Worm (Caenorhabditis elegans): Measurements from ENCODE around the gene Y39H10B.3.

Gene Y39H10B.3

ce11 chrV:3670499-3670898 lies at the start of gene Y39H10B.3:
Gene Y39H10B.3, plus strand, starts transcription at chrV:3670799.
- TF ChIP-seq mep-1 (tag; optimal IDR thresholded peaks at IDR 0.05), result no peak
- TF ChIP-seq ceh-39 (tag; optimal IDR thresholded peaks at IDR 0.05), result no peak
- no peak for TF ChIP-seq nhr-237 (tag; optimal IDR thresholded peaks at IDR 0.05)
- no peak for TF ChIP-seq mls-2 (tag; optimal IDR thresholded peaks at IDR 0.05)
- TF ChIP-seq pha-4 (tag; optimal IDR thresholded peaks at IDR 0.05), result no peak
- no peak for TF ChIP-seq cnd-1 (tag; optimal IDR thresholded peaks at IDR 0.05)
- no peak for TF ChIP-seq nhr-2 (tag; optimal IDR thresholded peaks at IDR 0.05)
- no peak for TF ChIP-seq ztf-11 (tag; optimal IDR thresholded peaks at IDR 0.05)
- TF ChIP-seq blmp-1 (tag; optimal IDR thresholded peaks at IDR 0.05), result no peak
- TF ChIP-seq bed-3 (GFP tag; optimal IDR thresholded peaks at IDR 0.05), result no peak
- no peak for TF ChIP-seq nhr-28 (tag; optimal IDR thresholded peaks at IDR 0.05)
- no peak for TF ChIP-seq mab-5 (tag; optimal IDR thresholded peaks at IDR 0.05)
- no peak for TF ChIP-seq ceh-43 (GFP tag; optimal IDR thresholded peaks at IDR 0.05)
- TF ChIP-seq nhr-12 (tag; optimal IDR thresholded peaks at IDR 0.05), result no peak
- no peak for TF ChIP-seq tbx-8 (GFP tag; optimal IDR thresholded peaks at IDR 0.05)
- TF ChIP-seq nhr-76 (tag; optimal IDR thresholded peaks at IDR 0.05), result no peak
- TF ChIP-seq ces-1 (GFP tag; optimal IDR thresholded peaks at IDR 0.05), result no peak
- no peak for TF ChIP-seq lsy-2 (tag; optimal IDR thresholded peaks at IDR 0.05)

- no peak for TF ChIP-seq nhr-237 (tag; optimal IDR thresholded peaks at IDR 0.05)
- TF ChIP-seq ces-1 (GFP tag; optimal IDR thresholded peaks at IDR 0.05), result no peak
- no peak for TF ChIP-seq lin-13 (tag; optimal IDR thresholded peaks at IDR 0.05)
- no peak for TF ChIP-seq elt-1 (tag; optimal IDR thresholded peaks at IDR 0.05; ENCODE audit: borderline replicate concordance, insufficient read depth)
- TF ChIP-seq elt-3 (tag; optimal IDR thresholded peaks at IDR 0.05), result no peak
- no peak for TF ChIP-seq flh-1 (GFP tag; optimal IDR thresholded peaks at IDR 0.05)
- TF ChIP-seq nhr-28 (tag; optimal IDR thresholded peaks at IDR 0.05), result no peak
These were observed 43.7 kb upstream of the Y39H10B.3 start, which contains the start of gene F59B1.4 for ce11 chrV:3626944-3627343. Gene F59B1.4, minus strand, starts transcription at chrV:3627044.

ce11 chrV:3631591-3631990 lies 39.0 kb upstream of the Y39H10B.3 start, which contains the start of gene F59B1.6:
Gene F59B1.6, minus strand, starts transcription at chrV:3631691.
- TF ChIP-seq nhr-12 (tag; optimal IDR thresholded peaks at IDR 0.05), result no peak
- TF ChIP-seq cnd-1 (tag; optimal IDR thresholded peaks at IDR 0.05), result no peak
- no peak for TF ChIP-seq ztf-11 (tag; optimal IDR thresholded peaks at IDR 0.05)
- TF ChIP-seq blmp-1 (tag; optimal IDR thresholded peaks at IDR 0.05), result no peak
- TF ChIP-seq snpc-4 (tag; optimal IDR thresholded peaks at IDR 0.05), result no peak
- no peak for TF ChIP-seq ceh-43 (GFP tag; optimal IDR thresholded peaks at IDR 0.05)
- TF ChIP-seq mab-5 (tag; optimal IDR thresholded peaks at IDR 0.05), result no peak
- no peak for TF ChIP-seq unc-62 (GFP tag; optimal IDR thresholded peaks at IDR 0.05)
- TF ChIP-seq ces-1 (GFP tag; optimal IDR thresholded peaks at IDR 0.05), result no peak
- no peak for TF ChIP-seq lsy-2 (tag; optimal IDR thresholded peaks at IDR 0.05)
- no peak for TF ChIP-seq M03D4.4 (tag; optimal IDR thresholded peaks at IDR 0.05)
- no peak for TF ChIP-seq ham-2 (GFP tag; optimal IDR thresholded peaks at IDR 0.05)
- TF ChIP-seq zip-8 (tag; optimal IDR thresholded peaks at IDR 0.05), result no peak
- TF ChIP-seq nhr-237 (tag; optimal IDR thresholded peaks at IDR 0.05), result no peak
- TF ChIP-seq nhr-76 (tag; optimal IDR thresholded peaks at IDR 0.05), result no peak
- no peak for TF ChIP-seq flh-1 (GFP tag; optimal IDR thresholded peaks at IDR 0.05)
- no peak for TF ChIP-seq nhr-28 (tag; optimal IDR thresholded peaks at IDR 0.05)

ce11 chrV:3632249-3633030 lies 38.2 kb upstream of the Y39H10B.3 start:
- no peak for TF ChIP-seq drap-1 (GFP tag; optimal IDR thresholded peaks at IDR 0.05)
- TF ChIP-seq tbx-8 (GFP tag; optimal IDR thresholded peaks at IDR 0.05), result no peak
- TF ChIP-seq elt-3 (tag; optimal IDR thresholded peaks at IDR 0.05), result no peak
- no peak for TF ChIP-seq blmp-1 (tag; optimal IDR thresholded peaks at IDR 0.05)
- TF ChIP-seq pha-4 (tag; optimal IDR thresholded peaks at IDR 0.05), result no peak
- no peak for TF ChIP-seq unc-120 (tag; optimal IDR thresholded peaks at IDR 0.05; ENCODE audit: poor library complexity, severe bottlenecking)
- no peak for TF ChIP-seq zip-8 (tag; optimal IDR thresholded peaks at IDR 0.05)
- no peak for TF ChIP-seq unc-39 (tag; optimal IDR thresholded peaks at IDR 0.05)
- TF ChIP-seq lsy-2 (tag; optimal IDR thresholded peaks at IDR 0.05), result no peak
- no peak for TF ChIP-seq nhr-28 (tag; optimal IDR thresholded peaks at IDR 0.05)
- no peak for TF ChIP-seq M03D4.4 (tag; optimal IDR thresholded peaks at IDR 0.05)

- TF ChIP-seq sptf-1 (tag; optimal IDR thresholded peaks at IDR 0.05), result no peak
- no peak for TF ChIP-seq ceh-43 (GFP tag; optimal IDR thresholded peaks at IDR 0.05)
- TF ChIP-seq nhr-76 (tag; optimal IDR thresholded peaks at IDR 0.05), result no peak
These were observed 37.6 kb upstream of the Y39H10B.3 start, which contains the start of gene F59B1.2 for ce11 chrV:3633041-3633440. Gene F59B1.2, plus strand, starts transcription at chrV:3633341.
